Worm (Caenorhabditis elegans): ENCODE data around the gene msrp-6.
"Not testable (repeated sequence)": the region's sequence is repeated elsewhere in the genome, so short reads cannot be mapped to it uniquely, and the experiment has no call there.

msrp-6 gene

DNA sequence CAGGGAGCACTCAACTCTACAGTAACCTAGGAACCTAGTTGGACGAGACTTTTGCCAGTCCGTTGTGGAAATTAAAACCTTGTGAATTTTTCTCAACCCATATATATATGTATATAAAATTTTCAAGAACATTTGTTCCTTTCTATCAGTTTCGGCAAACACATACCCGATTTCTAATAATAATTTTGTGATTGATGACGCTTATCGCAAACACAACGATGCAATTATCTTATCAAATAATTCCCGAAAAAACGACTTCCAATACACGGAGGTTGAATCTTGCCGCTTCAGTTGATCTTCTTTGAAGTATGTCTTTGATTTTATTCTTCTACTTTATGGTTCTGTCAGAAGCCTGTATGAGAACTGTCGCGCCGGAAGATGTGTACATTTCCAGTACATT, 45.8 kb downstream of the msrp-6 start, which contains the start of gene F22E5.2:
F22E5.2 (plus strand) TSS at position 301 of the 400 bp plus-strand sequence.
- not testable (repeated sequence) for TF ChIP-seq tbx-37 (GFP tag; conservative IDR thresholded peaks at IDR 0.05); B0310.2 (tag; optimal IDR thresholded peaks at IDR 0.05); tra-4 (tag; optimal IDR thresholded peaks at IDR 0.05)

DNA sequence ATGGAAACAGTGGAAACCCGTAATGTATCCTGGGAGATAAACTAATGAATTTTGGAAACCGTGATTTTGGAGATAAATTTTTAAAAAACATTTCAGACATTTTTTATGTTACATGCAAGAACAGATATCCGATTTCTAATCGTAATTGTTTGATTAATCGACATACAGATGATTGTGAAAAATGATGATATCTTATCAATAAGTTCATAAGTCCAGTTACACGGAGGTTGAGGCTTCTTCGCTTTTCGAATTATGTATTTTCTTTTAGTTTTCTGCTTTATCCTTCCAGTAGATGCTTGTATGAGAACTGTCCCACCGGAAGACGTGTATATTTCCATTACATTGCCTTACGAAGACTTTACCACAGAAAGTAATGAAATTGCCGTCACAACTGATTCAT, 46.4 kb downstream of the msrp-6 start, which contains the start of gene F22E5.22:
F22E5.22 (plus strand) TSS at position 301 of the 400 bp plus-strand sequence.
- TF ChIP-seq ama-1 (optimal IDR thresholded peaks at IDR 0.05) = no peak
- no peak for TF ChIP-seq ets-7 (tag; optimal IDR thresholded peaks at IDR 0.05)
- no peak for TF ChIP-seq F13C5.2 (tag; optimal IDR thresholded peaks at IDR 0.05)
- TF ChIP-seq tbx-37 (GFP tag; conservative IDR thresholded peaks at IDR 0.05) = no peak
- TF ChIP-seq B0310.2 (tag; optimal IDR thresholded peaks at IDR 0.05) = no peak
- no peak for TF ChIP-seq ceh-36 (tag; optimal IDR thresholded peaks at IDR 0.05)
- TF ChIP-seq hmg-4 (GFP tag; optimal IDR thresholded peaks at IDR 0.05) = no peak
- no peak for TF ChIP-seq flt-1 (GFP tag; IDR thresholded peaks at IDR 0.05)
- no peak for TF ChIP-seq tbx-11 (GFP tag; IDR thresholded peaks at IDR 0.05)
- no peak for TF ChIP-seq sea-1 (GFP tag; conservative IDR thresholded peaks at IDR 0.05)
- TF ChIP-seq scrt-1 (GFP tag; IDR thresholded peaks at IDR 0.05) = no peak
- no peak for TF ChIP-seq tra-4 (tag; optimal IDR thresholded peaks at IDR 0.05)
- TF ChIP-seq hnd-1 (tag; optimal IDR thresholded peaks at IDR 0.05) = no peak
